Fruit fly (Drosophila melanogaster): ENCODE results near the gene CG15725.

CG15725 gene

DNA sequence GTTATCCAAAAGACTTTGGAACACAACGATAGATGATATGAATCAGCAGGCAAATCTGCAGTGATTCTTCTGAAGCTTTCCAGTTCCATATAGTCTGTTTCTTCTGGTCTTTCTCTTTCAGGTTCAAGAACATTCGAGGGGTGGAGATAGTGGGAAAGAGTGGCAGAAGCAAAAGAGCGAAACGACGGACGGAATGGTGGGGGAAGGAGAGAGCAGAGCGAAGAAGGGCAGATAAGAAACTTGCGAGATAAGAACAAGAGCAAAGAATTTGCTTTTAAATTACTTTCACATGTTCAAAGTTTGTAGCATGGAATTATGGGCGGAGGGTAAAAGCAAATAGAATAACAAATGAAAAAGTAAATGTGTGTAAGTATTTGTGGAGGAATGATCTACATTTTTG is 33.4 kb downstream of the CG15725 start (continued):
- peak; percentile 7 for TF ChIP-seq CG1621 (tag; optimal IDR thresholded peaks at IDR 0.05)
- TF ChIP-seq CG11294 (GFP tag; IDR thresholded peaks at IDR 0.05): no peak
- TF ChIP-seq eg (GFP tag; IDR thresholded peaks at IDR 0.05): no peak
- no peak for TF ChIP-seq lz (GFP tag; optimal IDR thresholded peaks at IDR 0.05)
- TF ChIP-seq Smox (GFP tag; optimal IDR thresholded peaks at IDR 0.05): no peak
- peak; percentile 65 for TF ChIP-seq CG6163 (GFP tag; IDR thresholded peaks at IDR 0.05)
- TF ChIP-seq CG16779 (tag; optimal IDR thresholded peaks at IDR 0.05): no peak
- peak; percentile 24 for TF ChIP-seq Blimp-1 (GFP tag; optimal IDR thresholded peaks at IDR 0.05)
- TF ChIP-seq Sox102F (GFP tag; optimal IDR thresholded peaks at IDR 0.05): no peak
- no peak for TF ChIP-seq dac (GFP tag; optimal IDR thresholded peaks at IDR 0.05)
- TF ChIP-seq ss (GFP tag; optimal IDR thresholded peaks at IDR 0.05): peak in 1 of 2 experiments; percentile 43
- TF ChIP-seq net (GFP tag; optimal IDR thresholded peaks at IDR 0.05): no peak
- no peak for TF ChIP-seq esn (GFP tag; optimal IDR thresholded peaks at IDR 0.05)

dm6 chrX:12739789-12740188 is 34.1 kb downstream of the CG15725 start:
- peak in 1 of 2 experiments; percentile 24 for TF ChIP-seq ss (GFP tag; optimal IDR thresholded peaks at IDR 0.05)
- TF ChIP-seq Ets21C (GFP tag; optimal IDR thresholded peaks at IDR 0.05): no peak
- TF ChIP-seq Gug (GFP tag; IDR thresholded peaks at IDR 0.05): no peak
- TF ChIP-seq net (GFP tag; optimal IDR thresholded peaks at IDR 0.05): no peak
- TF ChIP-seq CG7368 (GFP tag; optimal IDR thresholded peaks at IDR 0.05): no peak
- no peak for TF ChIP-seq spab (GFP tag; optimal IDR thresholded peaks at IDR 0.05)
- TF ChIP-seq Sox14 (GFP tag; optimal IDR thresholded peaks at IDR 0.05): no peak
- no peak for TF ChIP-seq CG4318 (GFP tag; optimal IDR thresholded peaks at IDR 0.05)
- no peak for TF ChIP-seq Eip75B (GFP tag; optimal IDR thresholded peaks at IDR 0.05)
- no peak for TF ChIP-seq CG8319 (GFP tag; optimal IDR thresholded peaks at IDR 0.05)
- peak; percentile 50; the same call in 2 of the 3 replicates for TF ChIP-seq CG6163 (GFP tag; IDR thresholded peaks at IDR 0.05)
- TF ChIP-seq Blimp-1 (GFP tag; optimal IDR thresholded peaks at IDR 0.05): no peak
- TF ChIP-seq CG9139 (GFP tag; optimal IDR thresholded peaks at IDR 0.05): no peak
- TF ChIP-seq CG15336 (GFP tag; IDR thresholded peaks at IDR 0.05): no peak
- peak; percentile 22 for TF ChIP-seq Smox (GFP tag; optimal IDR thresholded peaks at IDR 0.05)
- TF ChIP-seq CG10631 (GFP tag; optimal IDR thresholded peaks at IDR 0.05): no peak
- TF ChIP-seq Eip93F (GFP tag; optimal IDR thresholded peaks at IDR 0.05): no peak
- TF ChIP-seq pdm3 (GFP tag; optimal IDR thresholded peaks at IDR 0.05): no peak
- peak; percentile 42 for TF ChIP-seq svp (GFP tag)

- TF ChIP-seq Eip78C (GFP tag) (no peak), salr (GFP tag; optimal IDR thresholded peaks at IDR 0.05) (no peak), Hr4 (GFP tag; optimal IDR thresholded peaks at IDR 0.05) (no peak), CG7368 (GFP tag; optimal IDR thresholded peaks at IDR 0.05) (no peak), Lpt (GFP tag; optimal IDR thresholded peaks at IDR 0.05) (no peak), topi (GFP tag; optimal IDR thresholded peaks at IDR 0.05) (no peak), CG8632 (GFP tag; optimal IDR thresholded peaks at IDR 0.05) (no peak), CG4318 (GFP tag; optimal IDR thresholded peaks at IDR 0.05) (no peak), CG34406 (GFP tag; optimal IDR thresholded peaks at IDR 0.05) (no peak), CG9139 (GFP tag; optimal IDR thresholded peaks at IDR 0.05) (no peak), CG6808 (GFP tag; optimal IDR thresholded peaks at IDR 0.05) (no peak)
Observed at dm6 chrX:12740441-12740840, 34.8 kb downstream of the CG15725 start.

DNA sequence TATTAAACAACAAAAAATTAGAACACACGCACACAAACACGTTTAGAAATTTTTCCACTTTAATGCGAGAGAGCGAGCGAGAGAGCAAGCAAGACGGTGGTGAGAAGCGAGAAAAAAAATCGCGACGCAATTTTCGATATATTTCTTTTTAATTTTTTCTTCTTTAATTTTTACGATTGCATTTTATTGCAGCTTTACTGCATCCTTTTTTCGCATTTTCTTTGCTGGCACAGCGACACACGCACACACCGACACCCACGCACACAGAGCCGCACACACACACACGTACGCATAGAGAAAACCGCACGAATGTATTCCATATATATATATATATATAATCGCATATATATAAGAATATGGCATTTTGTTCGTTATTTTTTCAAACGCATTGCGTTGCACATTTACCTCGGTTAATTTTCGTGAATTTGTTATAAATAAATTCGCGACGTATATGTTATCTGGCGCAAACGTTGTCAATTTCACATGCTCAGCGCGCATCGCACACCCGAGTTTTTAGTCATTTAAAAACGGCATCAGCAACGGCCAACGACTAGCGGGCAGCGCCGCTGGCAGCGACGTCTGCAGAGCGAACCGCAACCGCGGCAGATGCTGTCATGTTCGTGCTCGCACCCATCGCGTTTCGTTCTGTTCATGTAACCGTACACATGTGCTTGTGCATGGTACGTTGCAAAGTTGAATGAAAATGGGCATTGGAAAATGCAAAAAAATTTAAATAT is 36.4 kb downstream of the CG15725 start, which contains the start of gene Smr:
TSS of gene Smr (minus strand) at position 705 of the 737 bp plus-strand sequence.
- TF ChIP-seq Met (GFP tag; optimal IDR thresholded peaks at IDR 0.05): no peak
- no peak for TF ChIP-seq lz (GFP tag; optimal IDR thresholded peaks at IDR 0.05)
- no peak for TF ChIP-seq achi (GFP tag; optimal IDR thresholded peaks at IDR 0.05)
- TF ChIP-seq CG32006 (GFP tag; optimal IDR thresholded peaks at IDR 0.05): no peak
- no peak for TF ChIP-seq pdm3 (GFP tag; optimal IDR thresholded peaks at IDR 0.05)
- no peak for TF ChIP-seq CG31627 (GFP tag; optimal IDR thresholded peaks at IDR 0.05)
- no peak for TF ChIP-seq Smox (GFP tag; optimal IDR thresholded peaks at IDR 0.05)
- TF ChIP-seq CG10631 (GFP tag; optimal IDR thresholded peaks at IDR 0.05): no peak
- no peak for TF ChIP-seq Eip75B (GFP tag; optimal IDR thresholded peaks at IDR 0.05)
- TF ChIP-seq ss (GFP tag; optimal IDR thresholded peaks at IDR 0.05): peak; percentile 29 to 36
- TF ChIP-seq Eip78C (GFP tag): peak; percentile 57
- TF ChIP-seq CG16779 (tag; optimal IDR thresholded peaks at IDR 0.05): no peak
- TF ChIP-seq Sox14 (GFP tag; optimal IDR thresholded peaks at IDR 0.05): no peak
- TF ChIP-seq Ets21C (GFP tag; optimal IDR thresholded peaks at IDR 0.05): no peak
- TF ChIP-seq cyc (GFP tag; optimal IDR thresholded peaks at IDR 0.05): no peak
- no peak for TF ChIP-seq Hr39 (GFP tag; optimal IDR thresholded peaks at IDR 0.05)
- no peak for TF ChIP-seq CG6276 (GFP tag; optimal IDR thresholded peaks at IDR 0.05)
- no peak for TF ChIP-seq Sox102F (GFP tag; optimal IDR thresholded peaks at IDR 0.05)
- no peak for TF ChIP-seq CG8319 (GFP tag; optimal IDR thresholded peaks at IDR 0.05)
- no peak for TF ChIP-seq CG11902 (GFP tag; optimal IDR thresholded peaks at IDR 0.05)
- TF ChIP-seq CG11762 (GFP tag; optimal IDR thresholded peaks at IDR 0.05; ENCODE audit: insufficient read depth): no peak
- TF ChIP-seq CG15336 (GFP tag; IDR thresholded peaks at IDR 0.05): 0 out of 2 replicates have a peak, but pooled peaks have one; percentile 28
- no peak for TF ChIP-seq esn (GFP tag; optimal IDR thresholded peaks at IDR 0.05)

Measured in whole organism, prepupa.